Worm (Caenorhabditis elegans): ENCODE results near the gene str-138.

str-138 gene

ce11 chrV:8055170-8055569, 3.3 kb upstream of the str-138 start:
- TF ChIP-seq egl-44 (GFP tag; IDR thresholded peaks at IDR 0.05): no peak
- TF ChIP-seq hlh-26 (GFP tag; conservative IDR thresholded peaks at IDR 0.05): no peak
- no peak for TF ChIP-seq madf-10 (tag; optimal IDR thresholded peaks at IDR 0.05)
- no peak for TF ChIP-seq K11D2.4 (GFP tag; IDR thresholded peaks at IDR 0.05)
- no peak for TF ChIP-seq tlf-1 (GFP tag; optimal IDR thresholded peaks at IDR 0.05)
- no peak for TF ChIP-seq rcor-1 (GFP tag; IDR thresholded peaks at IDR 0.05)
- no peak for TF ChIP-seq him-1 (tag; optimal IDR thresholded peaks at IDR 0.05)
- TF ChIP-seq hmg-20 (GFP tag; IDR thresholded peaks at IDR 0.05): no peak
- TF ChIP-seq F37B4.10 (GFP tag; IDR thresholded peaks at IDR 0.05): no peak
- no peak for TF ChIP-seq die-1 (tag; optimal IDR thresholded peaks at IDR 0.05)
- TF ChIP-seq dox-1 (GFP tag; IDR thresholded peaks at IDR 0.05): no peak
- no peak for TF ChIP-seq cebp-2 (GFP tag; IDR thresholded peaks at IDR 0.05)
- TF ChIP-seq repo-1 (tag; optimal IDR thresholded peaks at IDR 0.05): no peak
- no peak for TF ChIP-seq ccch-3 (GFP tag; optimal IDR thresholded peaks at IDR 0.05)
- TF ChIP-seq D2030.7 (GFP tag; IDR thresholded peaks at IDR 0.05): no peak
- no peak for TF ChIP-seq let-526 (GFP tag; IDR thresholded peaks at IDR 0.05)
- no peak for TF ChIP-seq T26A5.8 (tag; optimal IDR thresholded peaks at IDR 0.05)
- no peak for TF ChIP-seq F22D6.2 (tag; optimal IDR thresholded peaks at IDR 0.05)
- TF ChIP-seq ets-4 (GFP tag; optimal IDR thresholded peaks at IDR 0.05): no peak
- no peak for TF ChIP-seq atf-7 (tag; optimal IDR thresholded peaks at IDR 0.05)

ce11 chrV:8057771-8058170, 688 bp upstream of the str-138 start:
- 0 out of 2 replicates have a peak, but pooled peaks have one; percentile 22 for TF ChIP-seq nfyb-1 (GFP tag; IDR thresholded peaks at IDR 0.05)
- TF ChIP-seq hsf-1 (GFP tag; IDR thresholded peaks at IDR 0.05): peak; percentile 85
- TF ChIP-seq madf-8 (GFP tag; conservative IDR thresholded peaks at IDR 0.05): peak; percentile 79
- 0 out of 2 replicates have a peak, but pooled peaks have one; percentile 28 for TF ChIP-seq ceh-91 (GFP tag; IDR thresholded peaks at IDR 0.05)
- TF ChIP-seq F39B2.1 (GFP tag; IDR thresholded peaks at IDR 0.05): peak; percentile 69; the same call in 1 of the 2 replicates
- peak; percentile 72; the same call in 1 of the 2 replicates for TF ChIP-seq madf-3 (GFP tag; IDR thresholded peaks at IDR 0.05)
- TF ChIP-seq xnd-1 (tag; optimal IDR thresholded peaks at IDR 0.05): peak; percentile 48
- peak; percentile 61 for TF ChIP-seq D2030.7 (GFP tag; IDR thresholded peaks at IDR 0.05)
- TF ChIP-seq B0019.2 (GFP tag; conservative IDR thresholded peaks at IDR 0.05): peak; percentile 20; the same call in 1 of the 2 replicates
- peak; percentile 84 for TF ChIP-seq ztf-18 (tag; optimal IDR thresholded peaks at IDR 0.05)
- peak; percentile 89 for TF ChIP-seq madf-6 (GFP tag; IDR thresholded peaks at IDR 0.05)

- TF ChIP-seq rcor-1 (GFP tag; IDR thresholded peaks at IDR 0.05) (no peak), tlf-1 (GFP tag; optimal IDR thresholded peaks at IDR 0.05) (no peak), madf-10 (tag; optimal IDR thresholded peaks at IDR 0.05) (no peak), B0336.3 (GFP tag; IDR thresholded peaks at IDR 0.05) (no peak), nhr-90 (tag; optimal IDR thresholded peaks at IDR 0.05) (no peak), snpc-1.1 (tag; optimal IDR thresholded peaks at IDR 0.05; ENCODE audit: insufficient read depth) (no peak), athp-1 (tag; optimal IDR thresholded peaks at IDR 0.05) (no peak), ceh-27 (GFP tag; optimal IDR thresholded peaks at IDR 0.05) (no peak), rec-8 (tag; optimal IDR thresholded peaks at IDR 0.05) (no peak)
These were observed 3.6 kb downstream of the str-138 start, which contains the start of gene str-139 for ce11 chrV:8062074-8062473. Gene str-139 (minus strand): TSS chrV:8062174.

Measured in whole organism, young adult.